Fruit fly (Drosophila melanogaster): ENCODE results near the gene Scsalpha1.

Gene Scsalpha1

DNA sequence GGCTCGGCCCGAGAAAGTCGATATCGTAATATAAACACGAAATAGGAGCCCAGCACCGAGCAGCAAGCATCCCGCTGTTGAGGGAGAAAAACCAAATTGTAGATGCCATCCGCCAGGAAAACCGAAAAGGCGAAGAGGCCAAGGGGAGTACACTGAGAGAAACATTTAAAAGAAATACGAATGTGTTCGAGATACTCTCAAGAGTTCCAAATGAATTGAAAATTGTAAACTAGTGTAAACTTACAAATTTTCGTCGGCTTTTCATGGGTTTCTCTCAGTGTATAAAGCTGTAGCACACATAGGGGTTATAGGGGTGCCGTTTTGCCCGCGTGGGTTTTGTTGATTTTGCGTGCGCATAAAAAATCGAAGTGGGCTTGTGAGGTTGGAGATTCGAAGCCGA lies 11.3 kb upstream of the Scsalpha1 start (continued):
- TF ChIP-seq Ets97D (GFP tag; optimal IDR thresholded peaks at IDR 0.05) (peak; percentile 13), klu (GFP tag; IDR thresholded peaks at IDR 0.05) (peak; percentile 66), bcd (GFP tag; optimal IDR thresholded peaks at IDR 0.05) (peak; percentile 73), gsb (GFP tag; IDR thresholded peaks at IDR 0.05) (0 out of 2 replicates have a peak, but pooled peaks have one; percentile 14), HLHmδ (GFP tag; optimal IDR thresholded peaks at IDR 0.05) (no peak), Doc3 (GFP tag; IDR thresholded peaks at IDR 0.05; ENCODE audit: partially characterized antibody) (no peak), CG1529 (GFP tag; optimal IDR thresholded peaks at IDR 0.05) (peak; percentile 26), CG11093 (GFP tag; IDR thresholded peaks at IDR 0.05) (no peak), CG17186 (GFP tag; optimal IDR thresholded peaks at IDR 0.05) (no peak), gsb-n (tag; optimal IDR thresholded peaks at IDR 0.05) (no peak), ham (GFP tag; IDR thresholded peaks at IDR 0.05) (no peak), Asciz (GFP tag; optimal IDR thresholded peaks at IDR 0.05) (no peak), BtbVII (GFP tag; optimal IDR thresholded peaks at IDR 0.05) (peak; percentile 60), fd64A (GFP tag; optimal IDR thresholded peaks at IDR 0.05) (no peak), CG7372 (GFP tag; IDR thresholded peaks at IDR 0.05) (peak; percentile 47; the same call in 1 of the 2 replicates), gcm2 (GFP tag; optimal IDR thresholded peaks at IDR 0.05) (peak; percentile 56), Dp (GFP tag; optimal IDR thresholded peaks at IDR 0.05) (no peak), seq (GFP tag; IDR thresholded peaks at IDR 0.05) (peak; percentile 74), ci (GFP tag; IDR thresholded peaks at IDR 0.05) (peak; percentile 90), Max (GFP tag; optimal IDR thresholded peaks at IDR 0.05) (peak; percentile 35), repo (GFP tag; optimal IDR thresholded peaks at IDR 0.05) (peak; percentile 32), CG12071 (GFP tag; optimal IDR thresholded peaks at IDR 0.05) (peak; percentile 11), unc-4 (GFP tag; IDR thresholded peaks at IDR 0.05; ENCODE audit: partially characterized antibody) (no peak), CG31365 (tag; optimal IDR thresholded peaks at IDR 0.05) (peak; percentile 24), CG18764 (GFP tag; optimal IDR thresholded peaks at IDR 0.05) (no peak), eyg (GFP tag; optimal IDR thresholded peaks at IDR 0.05) (peak; percentile 64), CG4617 (GFP tag; optimal IDR thresholded peaks at IDR 0.05; ENCODE audit: borderline replicate concordance) (no peak), CG4707 (GFP tag; optimal IDR thresholded peaks at IDR 0.05) (peak; percentile 21), ato (GFP tag; IDR thresholded peaks at IDR 0.05; ENCODE audit: partially characterized antibody) (no peak), mld (GFP tag; IDR thresholded peaks at IDR 0.05; ENCODE audit: partially characterized antibody) (no peak), wek (GFP tag; optimal IDR thresholded peaks at IDR 0.05) (peak; percentile 22), Stat92E (GFP tag; optimal IDR thresholded peaks at IDR 0.05) (no peak), sr (GFP tag; IDR thresholded peaks at IDR 0.05) (no peak), Poxn (GFP tag; IDR thresholded peaks at IDR 0.05) (peak; percentile 49; the same call in 1 of the 2 replicates), CG3281 (GFP tag; optimal IDR thresholded peaks at IDR 0.05) (peak; percentile 56), CG8359 (GFP tag; optimal IDR thresholded peaks at IDR 0.05; ENCODE audit: borderline replicate concordance) (no peak), Antp (GFP tag; optimal IDR thresholded peaks at IDR 0.05) (peak; percentile 77), Xrp1 (GFP tag; IDR thresholded peaks at IDR 0.05) (peak; percentile 80), Myb (GFP tag; optimal IDR thresholded peaks at IDR 0.05) (peak; percentile 57), crol (GFP tag; IDR thresholded peaks at IDR 0.05) (peak; percentile 31; the same call in 1 of the 2 replicates), CG8388 (GFP tag; optimal IDR thresholded peaks at IDR 0.05) (peak; percentile 36), kah (GFP tag; optimal IDR thresholded peaks at IDR 0.05) (no peak), pum (GFP tag; optimal IDR thresholded peaks at IDR 0.05) (peak; percentile 50), CG1602 (GFP tag; optimal IDR thresholded peaks at IDR 0.05) (peak; percentile 42), dan (GFP tag; IDR thresholded peaks at IDR 0.05) (no peak), CkIIα-i1 (GFP tag; IDR thresholded peaks at IDR 0.05) (no peak; the same call in 1 of the 2 replicates), tup (GFP tag; optimal IDR thresholded peaks at IDR 0.05) (peak; percentile 71), Usf (GFP tag; optimal IDR thresholded peaks at IDR 0.05) (no peak), sd (tag; optimal IDR thresholded peaks at IDR 0.05) (peak; percentile 53), CG12155 (GFP tag; optimal IDR thresholded peaks at IDR 0.05) (peak; percentile 75), NC2α (GFP tag; optimal IDR thresholded peaks at IDR 0.05) (peak; percentile 51)

Measured in whole organism, embryonic.